Worm (Caenorhabditis elegans) whole organism, L3 larva: ENCODE measurements around the gene C03C10.2.
A peak's percentile ranks its signal among the peaks of the same experiment; 100 is the strongest.

Experiments
- ZK546.5 ChIP-seq: sonication (generic microtip); optimal IDR thresholded peaks from 2 replicates; lab custom pipeline; 2017; ENCODE audit warnings: missing biosample characterization, missing genetic modification characterization
- ama-1 ChIP-seq: fragments of 150-350 bp; optimal IDR thresholded peaks from 2 replicates; lab custom pipeline; 2018
- ceh-16 ChIP-seq: sonication (generic microtip); optimal IDR thresholded peaks from 2 replicates; lab custom pipeline; 2017; ENCODE audit warnings: missing biosample characterization, missing genetic modification characterization
- ceh-28 ChIP-seq: fragments of 150-350 bp; optimal IDR thresholded peaks from 2 replicates; lab custom pipeline; 2014; ENCODE audit warnings: missing biosample characterization, missing genetic modification reagents, missing genetic modification characterization
- ceh-9 ChIP-seq: sonication (generic microtip); optimal IDR thresholded peaks from 2 replicates; lab custom pipeline; 2018; ENCODE audit warnings: missing biosample characterization, missing genetic modification characterization
- daf-12 ChIP-seq: fragments of 150-350 bp; optimal IDR thresholded peaks from 2 replicates; lab custom pipeline; 2014; ENCODE audit warnings: missing biosample characterization, missing genetic modification reagents, missing genetic modification characterization
- elt-1 ChIP-seq: fragments of 150-350 bp; optimal IDR thresholded peaks from 2 replicates; lab custom pipeline; 2014; ENCODE audit warnings: missing biosample characterization, missing genetic modification characterization
- elt-2 ChIP-seq: sonication (generic microtip); optimal IDR thresholded peaks from 2 replicates; lab custom pipeline; 2016; ENCODE audit warnings: missing genetic modification reagents, mild to moderate bottlenecking, missing genetic modification characterization, missing compliant biosample characterization
- eor-1 ChIP-seq, 2 experiments: fragments of 150-350 bp; optimal IDR thresholded peaks; 2 replicates each; lab custom pipeline; 2014 to 2018; ENCODE audit warnings: missing biosample characterization in 2 of 2, missing genetic modification characterization in 2 of 2
- fkh-10 ChIP-seq: sonication (generic microtip); optimal IDR thresholded peaks from 2 replicates; lab custom pipeline; 2017; ENCODE audit warnings: missing biosample characterization, missing genetic modification reagents, missing genetic modification characterization
- fkh-2 ChIP-seq: fragments of 150-350 bp; optimal IDR thresholded peaks from 2 replicates; lab custom pipeline; 2014; ENCODE audit warnings: missing biosample characterization, missing genetic modification reagents, missing genetic modification characterization
- fos-1 ChIP-seq: fragments of 150-350 bp; optimal IDR thresholded peaks from 2 replicates; lab custom pipeline; 2014; ENCODE audit warnings: missing biosample characterization, missing genetic modification characterization
- hmg-11 ChIP-seq: sonication (generic microtip); optimal IDR thresholded peaks from 2 replicates; lab custom pipeline; 2016; ENCODE audit warnings: missing genetic modification characterization, missing compliant biosample characterization
- jun-1 ChIP-seq: fragments of 150-350 bp; optimal IDR thresholded peaks from 2 replicates; lab custom pipeline; 2014; ENCODE audit warnings: missing biosample characterization, missing genetic modification reagents, missing genetic modification characterization
- lin-15B ChIP-seq: fragments of 150-350 bp; optimal IDR thresholded peaks from 2 replicates; lab custom pipeline; 2014; ENCODE audit warnings: missing biosample characterization, missing genetic modification characterization
- lin-39 ChIP-seq: fragments of 150-350 bp; optimal IDR thresholded peaks from 2 replicates; lab custom pipeline; 2018; ENCODE audit warnings: missing biosample characterization, missing genetic modification reagents, missing genetic modification characterization
- lsy-12 ChIP-seq: sonication (generic microtip); optimal IDR thresholded peaks from 2 replicates; lab custom pipeline; 2016; ENCODE audit warnings: mild to moderate bottlenecking, missing genetic modification characterization, missing compliant biosample characterization
- mml-1 ChIP-seq: fragments of 150-350 bp; sonication (generic microtip); optimal IDR thresholded peaks from 3 replicates; lab custom pipeline; 2014; ENCODE audit warnings: missing biosample characterization, missing genetic modification characterization
- nhr-12 ChIP-seq: fragments of 150-350 bp; optimal IDR thresholded peaks from 2 replicates; lab custom pipeline; 2014; ENCODE audit warnings: missing biosample characterization, missing genetic modification characterization
- nhr-23 ChIP-seq: fragments of 150-350 bp; optimal IDR thresholded peaks from 2 replicates; lab custom pipeline; 2014; ENCODE audit warnings: missing biosample characterization, missing genetic modification reagents, missing genetic modification characterization
- nhr-25 ChIP-seq: sonication (generic microtip); optimal IDR thresholded peaks from 2 replicates; lab custom pipeline; 2017; ENCODE audit warnings: missing biosample characterization, missing genetic modification characterization
- nhr-28 ChIP-seq: fragments of 150-350 bp; optimal IDR thresholded peaks from 2 replicates; lab custom pipeline; 2014; ENCODE audit warnings: missing biosample characterization, missing genetic modification characterization
- nhr-43 ChIP-seq: sonication (generic microtip); optimal IDR thresholded peaks from 2 replicates; lab custom pipeline; 2016; ENCODE audit warnings: mild to moderate bottlenecking, missing genetic modification characterization, missing compliant biosample characterization; ENCODE audit not compliant: poor library complexity, severe bottlenecking
- nhr-76 ChIP-seq: fragments of 150-350 bp; sonication (generic microtip); optimal IDR thresholded peaks from 5 replicates; lab custom pipeline; 2014; ENCODE audit warnings: missing biosample characterization, missing genetic modification characterization
- nhr-77 ChIP-seq: fragments of 150-350 bp; optimal IDR thresholded peaks from 2 replicates; lab custom pipeline; 2014; ENCODE audit warnings: missing biosample characterization, missing genetic modification characterization
- pqm-1 ChIP-seq: fragments of 150-350 bp; optimal IDR thresholded peaks from 2 replicates; lab custom pipeline; 2017; ENCODE audit warnings: missing biosample characterization, missing genetic modification characterization, inconsistent platforms
- sea-2 ChIP-seq: fragments of 150-350 bp; sonication (generic microtip); optimal IDR thresholded peaks from 4 replicates; lab custom pipeline; 2014; ENCODE audit warnings: missing biosample characterization, missing genetic modification reagents, missing genetic modification characterization
- skn-1 ChIP-seq: fragments of 150-350 bp; optimal IDR thresholded peaks from 2 replicates; lab custom pipeline; 2014; ENCODE audit warnings: missing biosample characterization, missing genetic modification characterization
- tbx-2 ChIP-seq: sonication (generic microtip); optimal IDR thresholded peaks from 2 replicates; lab custom pipeline; 2016; ENCODE audit warnings: mild to moderate bottlenecking, missing genetic modification characterization, missing compliant biosample characterization
- unc-39 ChIP-seq: sonication (generic microtip); optimal IDR thresholded peaks from 4 replicates; lab custom pipeline; 2017; ENCODE audit warnings: missing biosample characterization, missing genetic modification characterization
- unc-62 ChIP-seq: fragments of 150-350 bp; sonication (generic microtip); optimal IDR thresholded peaks from 4 replicates; lab custom pipeline; 2014; ENCODE audit warnings: missing biosample characterization, missing genetic modification reagents, missing genetic modification characterization
- ztf-11 ChIP-seq: fragments of 150-350 bp; optimal IDR thresholded peaks from 2 replicates; lab custom pipeline; 2014; ENCODE audit warnings: missing biosample characterization, missing genetic modification characterization

The C03C10.2 gene

ce11 chrIII:4101016-4101415 is 10.1 kb downstream of the C03C10.2 start:
- TF ChIP-seq ZK546.5 (tag; lab: Kevin White, UChicago) (no peak), ztf-11 (no peak), tbx-2 (tag; lab: Kevin White, UChicago) (no peak), jun-1 (tag; lab: Kevin White, UChicago) (no peak), nhr-25 (tag; lab: Kevin White, UChicago) (no peak), elt-1 (tag; lab: Kevin White, UChicago) (no peak), nhr-12 (tag; lab: Kevin White, UChicago) (no peak), pqm-1 (tag; lab: Kevin White, UChicago) (no peak), hmg-11 (tag; lab: Kevin White, UChicago) (no peak), nhr-43 (tag; lab: Kevin White, UChicago) (no peak), sea-2 (GFP tag; lab: Kevin White, UChicago) (no peak)

ce11 chrIII:4102039-4102438 is 11.2 kb downstream of the C03C10.2 start:
- TF ChIP-seq unc-39 (tag; lab: Kevin White, UChicago) (no peak), elt-1 (tag; lab: Kevin White, UChicago) (peak; percentile 95)

ce11 chrIII:4103171-4103570 is 12.3 kb downstream of the C03C10.2 start:
- no peak for TF ChIP-seq nhr-28 (tag; lab: Kevin White, UChicago)
- TF ChIP-seq lsy-12 (tag; lab: Kevin White, UChicago): no peak
- TF ChIP-seq nhr-23: no peak
- TF ChIP-seq hmg-11 (tag; lab: Kevin White, UChicago): no peak
- TF ChIP-seq elt-2 (tag; lab: Kevin White, UChicago): no peak
- no peak for TF ChIP-seq lin-39 (tag; lab: Kevin White, UChicago)
- no peak for TF ChIP-seq tbx-2 (tag; lab: Kevin White, UChicago)

- TF ChIP-seq fos-1 (tag; lab: Kevin White, UChicago) (no peak), ceh-28 (no peak), hmg-11 (tag; lab: Kevin White, UChicago) (no peak), tbx-2 (tag; lab: Kevin White, UChicago) (no peak), nhr-76 (tag; lab: Kevin White, UChicago) (no peak), mml-1 (tag; lab: Kevin White, UChicago) (no peak), skn-1 (tag; lab: Kevin White, UChicago) (no peak), fkh-2 (no peak), nhr-12 (tag; lab: Kevin White, UChicago) (no peak), daf-12 (no peak), nhr-43 (tag; lab: Kevin White, UChicago) (no peak), nhr-23 (no peak), lin-15B (tag; lab: Kevin White, UChicago) (no peak), nhr-77 (tag; lab: Kevin White, UChicago) (no peak), ceh-16 (no peak)
- TF ChIP-seq, all 47 proteins: peak for 0
Observed at ce11 chrIII:4106611-4107010, 15.7 kb downstream of the C03C10.2 start.

ce11 chrIII:4107227-4107626 is 16.4 kb downstream of the C03C10.2 start:
- TF ChIP-seq unc-39 (tag; lab: Kevin White, UChicago) (no peak), ama-1 (lab: Kevin White, UChicago) (no peak), lin-15B (tag; lab: Kevin White, UChicago) (no peak), tbx-2 (tag; lab: Kevin White, UChicago) (no peak), daf-12 (no peak), fkh-10 (GFP tag; lab: Kevin White, UChicago) (no peak), eor-1 (tag; optimal IDR thresholded peaks at IDR 0.05; lab: Kevin White, UChicago) (no peak), jun-1 (tag; lab: Kevin White, UChicago) (no peak), skn-1 (tag; lab: Kevin White, UChicago) (no peak), ceh-16 (no peak), nhr-77 (tag; lab: Kevin White, UChicago) (no peak), unc-62 (no peak), ceh-9 (no peak), ztf-11 (no peak), lsy-12 (tag; lab: Kevin White, UChicago) (no peak)
